Fruit fly (Drosophila melanogaster) whole organism, pupa: Measurements from ENCODE around the gene stg.

Experiments used
- CG15710 ChIP-seq: fragments of 200-800 bp; sonication (Bioruptor generic); optimal IDR thresholded peaks from 2 replicates; lab custom pipeline; 2018; ENCODE audit warnings: missing biosample characterization, mild to moderate bottlenecking, missing genetic modification characterization, moderate library complexity
- Ets98B ChIP-seq: fragments of 200-800 bp; sonication (Bioruptor generic); IDR thresholded peaks from 2 replicates; pipeline ENCODE4 v1.3.6; 2022; ENCODE audit warnings: missing biosample characterization, missing genetic modification characterization
- fd96Ca ChIP-seq: fragments of 200-800 bp; sonication (Bioruptor generic); IDR thresholded peaks from 3 replicates; pipeline ENCODE4 v1.3.6; 2022; ENCODE audit warnings: missing biosample characterization, missing genetic modification characterization
- rn ChIP-seq: fragments of 200-800 bp; sonication (Bioruptor generic); IDR thresholded peaks from 2 replicates; pipeline ENCODE4 v1.3.6; 2022; ENCODE audit warnings: missing biosample characterization, missing genetic modification characterization

DNA sequence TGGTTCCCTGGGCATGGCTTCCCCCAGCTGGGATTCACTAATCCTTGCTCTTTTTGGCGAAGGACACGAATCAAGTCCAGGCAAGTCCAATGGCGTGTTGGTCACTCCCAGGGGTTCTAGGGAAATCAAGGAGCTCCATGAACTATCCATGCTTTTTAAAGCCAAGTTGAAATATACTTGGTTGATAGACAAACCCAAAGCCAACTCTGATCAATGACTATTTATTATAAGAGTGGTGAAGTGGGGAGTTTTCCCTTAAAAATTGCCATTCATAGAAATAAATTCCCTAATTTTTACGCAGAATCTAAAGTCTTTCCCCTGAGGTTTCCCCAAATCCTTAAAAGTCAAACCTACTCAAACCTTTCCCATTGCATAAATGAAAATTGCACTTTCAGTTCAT is 41.5 kb upstream of the stg start, which contains the start of gene CG14506:
- no peak for TF ChIP-seq CG15710 (tag; lab: Kevin White, UChicago)
- no peak for TF ChIP-seq rn (GFP tag; lab: Robert Waterston, UW)
- TF ChIP-seq fd96Ca, result no peak
- no peak for TF ChIP-seq Ets98B (GFP tag; lab: Robert Waterston, UW)
